Worm (Caenorhabditis elegans): Measurements from ENCODE around the gene Y116A8C.40.

The Y116A8C.40 gene

DNA sequence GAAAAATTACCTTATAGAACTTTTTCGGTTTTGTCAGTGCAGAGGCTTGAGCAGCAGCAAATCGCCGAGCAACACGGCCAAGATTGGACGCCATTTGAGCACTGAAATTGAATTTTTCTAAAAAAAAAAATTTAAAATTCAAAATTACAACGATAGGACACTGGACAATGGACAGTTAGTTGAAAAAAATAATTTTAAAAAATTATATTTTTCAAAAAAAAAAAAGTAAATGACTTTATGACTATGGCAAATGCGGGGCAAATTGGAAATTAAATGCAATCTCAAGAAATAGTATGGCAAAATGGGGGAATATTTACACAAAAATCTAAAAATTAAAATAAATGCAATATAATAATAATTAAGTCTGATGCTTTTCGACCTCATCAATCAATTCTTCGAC lies 54.6 kb downstream of the Y116A8C.40 start, which contains the start of gene Y116A8C.27:
Gene Y116A8C.27, minus strand, starts transcription at position 101 of the 400 bp plus-strand sequence.
- TF ChIP-seq aly-1 (tag; optimal IDR thresholded peaks at IDR 0.05) = no peak
- TF ChIP-seq hmbx-1 (tag; optimal IDR thresholded peaks at IDR 0.05) = no peak
- TF ChIP-seq hnd-1 (tag; optimal IDR thresholded peaks at IDR 0.05) = no peak
- no peak for TF ChIP-seq B0310.2 (tag; optimal IDR thresholded peaks at IDR 0.05)
- TF ChIP-seq tra-4 (tag; optimal IDR thresholded peaks at IDR 0.05) = no peak
- TF ChIP-seq ceh-36 (tag; optimal IDR thresholded peaks at IDR 0.05) = no peak
- TF ChIP-seq flt-1 (GFP tag; IDR thresholded peaks at IDR 0.05) = no peak
- TF ChIP-seq ceh-13 (GFP tag; optimal IDR thresholded peaks at IDR 0.05) = no peak
